Fruit fly (Drosophila melanogaster) whole organism, embryonic: ENCODE results near the gene orb.

Source experiments
- Atf6 ChIP-seq: fragments of 200-800 bp; sonication (Bioruptor generic); IDR thresholded peaks from 2 replicates; pipeline ENCODE4 v1.3.6; 2022; ENCODE audit warnings: missing biosample characterization, missing genetic modification characterization
- CG10209 ChIP-seq: fragments of 200-800 bp; sonication (Bioruptor generic); optimal IDR thresholded peaks from 3 replicates; lab custom pipeline; 2017; ENCODE audit warnings: missing biosample characterization, mild to moderate bottlenecking, missing genetic modification characterization, missing genetic modification reagents
- CG11456 ChIP-seq: fragments of 200-800 bp; sonication (Bioruptor generic); IDR thresholded peaks from 3 replicates; pipeline ENCODE4 v1.3.6; 2022; ENCODE audit warnings: missing biosample characterization, missing genetic modification characterization
- CG11560 ChIP-seq: fragments of 200-800 bp; sonication (Bioruptor generic); IDR thresholded peaks from 3 replicates; pipeline ENCODE4 v1.3.6; 2022; ENCODE audit warnings: missing biosample characterization, missing genetic modification characterization
- CG12104 ChIP-seq: fragments of 200-800 bp; sonication (Bioruptor generic); optimal IDR thresholded peaks from 3 replicates; lab custom pipeline; 2016; ENCODE audit warnings: missing biosample characterization, missing genetic modification characterization
- CG12219 ChIP-seq: fragments of 200-800 bp; sonication (Bioruptor generic); optimal IDR thresholded peaks from 3 replicates; lab custom pipeline; 2018; ENCODE audit warnings: missing biosample characterization, mild to moderate bottlenecking, missing genetic modification characterization
- CG12299 ChIP-seq: fragments of 200-800 bp; sonication (Bioruptor generic); optimal IDR thresholded peaks from 2 replicates; lab custom pipeline; 2018; ENCODE audit warnings: missing biosample characterization, mild to moderate bottlenecking, missing genetic modification characterization
- CG13123 ChIP-seq: fragments of 200-800 bp; sonication (Bioruptor generic); optimal IDR thresholded peaks from 2 replicates; lab custom pipeline; 2016; ENCODE audit warnings: missing biosample characterization, missing genetic modification characterization
- CG15011 ChIP-seq: fragments of 200-800 bp; sonication (Bioruptor generic); optimal IDR thresholded peaks from 3 replicates; lab custom pipeline; 2018; ENCODE audit warnings: missing biosample characterization, mild to moderate bottlenecking, missing genetic modification characterization
- CG17359 ChIP-seq: fragments of 200-800 bp; sonication (Bioruptor generic); optimal IDR thresholded peaks from 3 replicates; lab custom pipeline; 2018; ENCODE audit warnings: missing biosample characterization, mild to moderate bottlenecking, missing genetic modification characterization, moderate library complexity
- CG18011 ChIP-seq: fragments of 200-800 bp; sonication (Bioruptor generic); optimal IDR thresholded peaks from 2 replicates; lab custom pipeline; 2017; ENCODE audit warnings: missing biosample characterization, missing genetic modification characterization, mild to moderate bottlenecking, moderate library complexity, missing genotype
- CG30431 ChIP-seq: fragments of 200-800 bp; sonication (Bioruptor generic); optimal IDR thresholded peaks from 2 replicates; lab custom pipeline; 2017; ENCODE audit warnings: missing biosample characterization, missing genetic modification characterization
- CG3281 ChIP-seq: fragments of 200-800 bp; sonication (Bioruptor generic); optimal IDR thresholded peaks from 3 replicates; lab custom pipeline; 2017; ENCODE audit warnings: missing biosample characterization, mild to moderate bottlenecking, missing genetic modification characterization
- CG5953 ChIP-seq: fragments of 200-800 bp; sonication (Bioruptor generic); IDR thresholded peaks from 2 replicates; pipeline ENCODE4 v1.3.6; 2022; ENCODE audit warnings: missing biosample characterization, missing genetic modification characterization
- CG6689 ChIP-seq: fragments of 200-800 bp; sonication (Bioruptor generic); IDR thresholded peaks from 2 replicates; pipeline ENCODE4 v1.3.6; 2022; ENCODE audit warnings: missing biosample characterization, missing genetic modification characterization
- CG6791 ChIP-seq: fragments of 200-800 bp; sonication (Bioruptor generic); IDR thresholded peaks from 3 replicates; pipeline ENCODE4 v1.3.6; 2022; ENCODE audit warnings: missing biosample characterization, missing genetic modification characterization; ENCODE audit not compliant: partially characterized antibody
- CG6813 ChIP-seq: fragments of 200-800 bp; sonication (Bioruptor generic); optimal IDR thresholded peaks from 2 replicates; lab custom pipeline; 2017; ENCODE audit warnings: missing biosample characterization, missing genetic modification characterization, mild to moderate bottlenecking, moderate library complexity, missing genetic modification reagents
- CG7372 ChIP-seq: fragments of 200-800 bp; sonication (Bioruptor generic); IDR thresholded peaks from 2 replicates; pipeline ENCODE4 v1.3.6; 2022; ENCODE audit warnings: missing biosample characterization, missing genetic modification characterization
- CG9727 ChIP-seq: fragments of 200-800 bp; sonication (Bioruptor generic); optimal IDR thresholded peaks from 3 replicates; lab custom pipeline; 2017; ENCODE audit warnings: missing biosample characterization, mild to moderate bottlenecking, missing genetic modification characterization
- D ChIP-seq, 2 experiments: fragments of 200-800 bp in 1 of 2; fragments of >200 bp in 1 of 2; sonication (Bioruptor generic) in 1 of 2; optimal IDR thresholded peaks; 2 replicates in 1 of 2; 3 replicates in 1 of 2; lab custom pipeline; 2017; ENCODE audit warnings: mild to moderate bottlenecking in 1 of 2, missing biosample characterization in 1 of 2, missing genetic modification characterization in 1 of 2, missing genetic modification reagents in 1 of 2
- Dref ChIP-seq: fragments of 200-800 bp; sonication (Bioruptor generic); IDR thresholded peaks from 2 replicates; pipeline ENCODE4 v1.3.6; 2022; ENCODE audit warnings: missing biosample characterization, missing genetic modification characterization
- Ets65A ChIP-seq: fragments of 200-800 bp; sonication (Bioruptor generic); peaks from one replicate; lab custom pipeline; 2016; ENCODE audit warnings: missing biosample characterization, missing genetic modification characterization
- Gug ChIP-seq: fragments of 200-800 bp; sonication (Bioruptor generic); IDR thresholded peaks from 4 replicates; pipeline ENCODE4 v1.3.6; 2022; ENCODE audit warnings: missing biosample characterization, missing genetic modification characterization
- NK7.1 ChIP-seq: fragments of 200-800 bp; sonication (Bioruptor generic); optimal IDR thresholded peaks from 3 replicates; lab custom pipeline; 2016; ENCODE audit warnings: missing biosample characterization, missing genetic modification characterization
- Neu2 ChIP-seq: fragments of 200-800 bp; sonication (Bioruptor generic); optimal IDR thresholded peaks from 3 replicates; lab custom pipeline; 2016; ENCODE audit warnings: missing biosample characterization, missing genetic modification characterization, borderline replicate concordance
- Ssrp ChIP-seq: fragments of 200-800 bp; sonication (Bioruptor generic); optimal IDR thresholded peaks from 2 replicates; lab custom pipeline; 2018; ENCODE audit warnings: missing biosample characterization, mild to moderate bottlenecking, missing genetic modification characterization, moderate library complexity
- Vsx1 ChIP-seq: fragments of 200-800 bp; sonication (Bioruptor generic); optimal IDR thresholded peaks from 2 replicates; lab custom pipeline; 2017; ENCODE audit warnings: missing biosample characterization, mild to moderate bottlenecking, missing genetic modification characterization, missing genetic modification reagents
- bbx ChIP-seq: fragments of 200-800 bp; sonication (Bioruptor generic); IDR thresholded peaks from 2 replicates; pipeline ENCODE4 v1.3.6; 2022; ENCODE audit warnings: missing biosample characterization, missing genetic modification characterization; ENCODE audit not compliant: partially characterized antibody
- chm ChIP-seq: fragments of 200-800 bp; sonication (Bioruptor generic); IDR thresholded peaks from 2 replicates; pipeline ENCODE4 v1.3.6; 2022; ENCODE audit warnings: missing biosample characterization, missing genetic modification characterization
- danr ChIP-seq: fragments of 200-800 bp; sonication (Bioruptor generic); IDR thresholded peaks from 2 replicates; pipeline ENCODE4 v1.3.6; 2022; ENCODE audit warnings: missing biosample characterization, missing genetic modification characterization
- dmrt11E ChIP-seq: fragments of 200-800 bp; sonication (Bioruptor generic); optimal IDR thresholded peaks from 3 replicates; lab custom pipeline; 2018; ENCODE audit warnings: missing biosample characterization, mild to moderate bottlenecking, missing genetic modification characterization, moderate library complexity
- gcm2 ChIP-seq: fragments of 200-800 bp; sonication (Bioruptor generic); optimal IDR thresholded peaks from 2 replicates; lab custom pipeline; 2016; ENCODE audit warnings: missing biosample characterization, missing genetic modification characterization
- gem ChIP-seq: fragments of 200-800 bp; sonication (Bioruptor generic); optimal IDR thresholded peaks from 2 replicates; lab custom pipeline; 2019; ENCODE audit warnings: missing biosample characterization, mild to moderate bottlenecking, missing genetic modification characterization, moderate library complexity
- h ChIP-seq: fragments of >200 bp; optimal IDR thresholded peaks from 2 replicates; lab custom pipeline; 2017
- mirr ChIP-seq: fragments of 200-800 bp; sonication (Bioruptor generic); optimal IDR thresholded peaks from 3 replicates; lab custom pipeline; 2018; ENCODE audit warnings: missing biosample characterization, mild to moderate bottlenecking, missing genetic modification characterization
- nau ChIP-seq: fragments of 200-800 bp; sonication (Bioruptor generic); optimal IDR thresholded peaks from 3 replicates; lab custom pipeline; 2017; ENCODE audit warnings: missing biosample characterization, mild to moderate bottlenecking, missing genetic modification characterization, missing genetic modification reagents
- nerfin-2 ChIP-seq: fragments of 200-800 bp; sonication (Bioruptor generic); IDR thresholded peaks from 2 replicates; pipeline ENCODE4 v1.3.6; 2022; ENCODE audit warnings: missing biosample characterization, missing genetic modification characterization; ENCODE audit not compliant: partially characterized antibody
- org-1 ChIP-seq: fragments of 200-800 bp; sonication (Bioruptor generic); optimal IDR thresholded peaks from 2 replicates; lab custom pipeline; 2017; ENCODE audit warnings: missing biosample characterization, missing genetic modification characterization
- prd ChIP-seq, 3 experiments: fragments of >200 bp in 2 of 3; fragments of 200-800 bp in 1 of 3; sonication (Bioruptor generic) in 1 of 3; optimal IDR thresholded peaks in 2 of 3; IDR thresholded peaks in 1 of 3; 2 replicates in 2 of 3; 3 replicates in 1 of 3; pipeline versions ENCODE4 v1.3.6 to Lab custom; 2017 to 2022; ENCODE audit warnings: missing biosample characterization in 1 of 3, missing genetic modification characterization in 1 of 3
- pros ChIP-seq: fragments of 200-800 bp; sonication (Bioruptor generic); optimal IDR thresholded peaks from 3 replicates; lab custom pipeline; 2019; ENCODE audit warnings: missing biosample characterization, mild to moderate bottlenecking, missing genetic modification characterization, moderate library complexity
- pum ChIP-seq: fragments of 200-800 bp; sonication (Bioruptor generic); optimal IDR thresholded peaks from 2 replicates; lab custom pipeline; 2016; ENCODE audit warnings: missing biosample characterization, missing genetic modification characterization
- sd ChIP-seq: fragments of 200-800 bp; sonication (Bioruptor generic); optimal IDR thresholded peaks from 3 replicates; lab custom pipeline; 2018; ENCODE audit warnings: missing biosample characterization, mild to moderate bottlenecking, missing genetic modification characterization, moderate library complexity
- sim ChIP-seq: fragments of 200-800 bp; sonication (Bioruptor generic); IDR thresholded peaks from 2 replicates; pipeline ENCODE4 v1.3.6; 2022; ENCODE audit warnings: missing biosample characterization, missing genetic modification characterization
- sob ChIP-seq: fragments of 200-800 bp; sonication (Bioruptor generic); IDR thresholded peaks from 2 replicates; pipeline ENCODE4 v1.3.6; 2022; ENCODE audit warnings: missing biosample characterization, missing genetic modification characterization
- sqz ChIP-seq: fragments of 200-800 bp; sonication (Bioruptor generic); optimal IDR thresholded peaks from 3 replicates; lab custom pipeline; 2018; ENCODE audit warnings: missing biosample characterization, mild to moderate bottlenecking, missing genetic modification characterization
- ssp ChIP-seq: fragments of 200-800 bp; sonication (Bioruptor generic); IDR thresholded peaks from 2 replicates; pipeline ENCODE4 v1.3.6; 2022; ENCODE audit warnings: missing biosample characterization, missing genetic modification characterization
- sug ChIP-seq: fragments of 200-800 bp; optimal IDR thresholded peaks from 2 replicates; lab custom pipeline; 2019; ENCODE audit warnings: missing biosample characterization, mild to moderate bottlenecking, missing genetic modification characterization, moderate library complexity
- vfl ChIP-seq: fragments of 200-800 bp; sonication (Bioruptor generic); optimal IDR thresholded peaks from 2 replicates; lab custom pipeline; 2016; ENCODE audit warnings: missing biosample characterization, missing genetic modification characterization
- vnd ChIP-seq: fragments of 200-800 bp; sonication (Bioruptor generic); IDR thresholded peaks from 3 replicates; pipeline ENCODE4 v1.3.6; 2022; ENCODE audit warnings: missing biosample characterization, missing genetic modification characterization; ENCODE audit not compliant: partially characterized antibody
- wdn ChIP-seq: fragments of 200-800 bp; sonication (Bioruptor generic); IDR thresholded peaks from 2 replicates; pipeline ENCODE4 v1.3.6; 2022; ENCODE audit warnings: missing biosample characterization, missing genetic modification characterization

Gene orb

dm6 chr3R:23326292-23326691, 45.6 kb upstream of the orb start (continued):
- TF ChIP-seq CG30431 (peak; percentile 80), gem (tag; lab: Kevin White, UChicago) (peak; percentile 93), CG10209 (peak; percentile 83), prd (optimal IDR thresholded peaks at IDR 0.05; lab: Kevin White, UChicago) (no peak), prd (GFP tag; IDR thresholded peaks at IDR 0.05; lab: Robert Waterston, UW) (peak; percentile 87), dmrt11E (tag; lab: Kevin White, UChicago) (peak; percentile 95), CG6813 (GFP tag; lab: Kevin White, UChicago) (peak; percentile 75), CG12299 (tag; lab: Kevin White, UChicago) (peak; percentile 66), CG18011 (GFP tag; lab: Kevin White, UChicago) (peak; percentile 31), CG12104 (GFP tag; lab: Kevin White, UChicago) (peak; percentile 60), CG5953 (GFP tag; lab: Robert Waterston, UW) (peak; percentile 58; the same call in 1 of the 2 replicates), ssp (GFP tag; lab: Robert Waterston, UW) (peak; percentile 69), CG7372 (GFP tag; lab: Robert Waterston, UW) (peak; percentile 73), CG17359 (tag; lab: Kevin White, UChicago) (peak; percentile 83), Neu2 (GFP tag; lab: Kevin White, UChicago) (peak; percentile 10), wdn (GFP tag; lab: Robert Waterston, UW) (peak; percentile 67), gcm2 (GFP tag; lab: Kevin White, UChicago) (peak; percentile 81), sd (tag; lab: Kevin White, UChicago) (peak; percentile 31), NK7.1 (peak; percentile 72), CG13123 (GFP tag; lab: Kevin White, UChicago) (peak; percentile 58), CG11456 (GFP tag; lab: Robert Waterston, UW) (peak; percentile 76), sqz (GFP tag; lab: Kevin White, UChicago) (peak; percentile 40), mirr (GFP tag; lab: Kevin White, UChicago) (no peak), Atf6 (GFP tag; lab: Robert Waterston, UW) (peak; percentile 81), sug (no peak), bbx (GFP tag; lab: Robert Waterston, UW) (no peak), CG12219 (GFP tag; lab: Kevin White, UChicago) (peak; percentile 88), sim (GFP tag; lab: Robert Waterston, UW) (peak; percentile 84), nau (GFP tag; lab: Kevin White, UChicago) (peak; percentile 61), pros (no peak), CG15011 (GFP tag; lab: Kevin White, UChicago) (peak; percentile 69), CG3281 (GFP tag; lab: Kevin White, UChicago) (peak; percentile 72), D (optimal IDR thresholded peaks at IDR 0.05; lab: Kevin White, UChicago) (no peak), D (GFP tag; optimal IDR thresholded peaks at IDR 0.05; lab: Kevin White, UChicago) (peak; percentile 83), CG9727 (peak; percentile 89), Ssrp (peak; percentile 82), sob (peak; percentile 83), h (lab: Kevin White, UChicago) (no peak), danr (GFP tag; lab: Robert Waterston, UW) (peak; percentile 53; the same call in 1 of the 2 replicates), Dref (GFP tag; lab: Robert Waterston, UW) (no peak), Ets65A (GFP tag; lab: Kevin White, UChicago) (peak; percentile 98), vnd (GFP tag; lab: Robert Waterston, UW) (no peak), CG6791 (GFP tag; lab: Robert Waterston, UW) (no peak), nerfin-2 (GFP tag; lab: Robert Waterston, UW) (no peak), CG6689 (GFP tag; lab: Robert Waterston, UW) (peak; percentile 80), CG11560 (tag; lab: Robert Waterston, UW) (peak; percentile 69; the same call in 2 of the 3 replicates), Vsx1 (GFP tag; lab: Kevin White, UChicago) (peak; percentile 26), pum (GFP tag; lab: Kevin White, UChicago) (peak; percentile 90), Gug (GFP tag; lab: Robert Waterston, UW) (peak; percentile 68; the same call in 2 of the 4 replicates), vfl (GFP tag; lab: Kevin White, UChicago) (peak; percentile 73), chm (GFP tag; lab: Robert Waterston, UW) (peak; percentile 89), org-1 (GFP tag; lab: Kevin White, UChicago) (peak; percentile 85)
